Fruit fly (Drosophila melanogaster): Measurements from ENCODE around the gene Hel89B.

Hel89B gene

dm6 chr3R:15989217-15989921 is 16.3 kb downstream of the Hel89B start:
- TF ChIP-seq rn (GFP tag; IDR thresholded peaks at IDR 0.05) (no peak), CG12605 (GFP tag; IDR thresholded peaks at IDR 0.05) (no peak)

dm6 chr3R:15991593-15991992 is 18.5 kb downstream of the Hel89B start:
- TF ChIP-seq CG4496 (GFP tag; IDR thresholded peaks at IDR 0.05) (no peak), Ets98B (GFP tag; IDR thresholded peaks at IDR 0.05) (no peak), CG17806 (tag; optimal IDR thresholded peaks at IDR 0.05) (no peak), Pif1A (GFP tag; optimal IDR thresholded peaks at IDR 0.05) (no peak), CG34367 (tag; optimal IDR thresholded peaks at IDR 0.05) (no peak), CG32121 (GFP tag; IDR thresholded peaks at IDR 0.05) (no peak)

dm6 chr3R:15993139-15993804 is 20.2 kb downstream of the Hel89B start:
- TF ChIP-seq CG14655 (GFP tag; optimal IDR thresholded peaks at IDR 0.05) = no peak
- TF ChIP-seq fd96Ca (GFP tag; IDR thresholded peaks at IDR 0.05) = peak; percentile 69; the same call in 2 of the 3 replicates
- TF ChIP-seq CG15710 (tag; optimal IDR thresholded peaks at IDR 0.05) = peak; percentile 27
- TF ChIP-seq Pif1B (GFP tag; optimal IDR thresholded peaks at IDR 0.05) = no peak
- no peak for TF ChIP-seq Pif1A (GFP tag; optimal IDR thresholded peaks at IDR 0.05)
- TF ChIP-seq Snoo (tag; optimal IDR thresholded peaks at IDR 0.05) = no peak
- TF ChIP-seq CG12605 (GFP tag; IDR thresholded peaks at IDR 0.05) = peak; percentile 66
- peak; percentile 66; the same call in 1 of the 2 replicates for TF ChIP-seq Ets98B (GFP tag; IDR thresholded peaks at IDR 0.05)
- no peak for TF ChIP-seq CG9948 (tag; optimal IDR thresholded peaks at IDR 0.05)
- peak; percentile 76 for TF ChIP-seq D1 (tag; optimal IDR thresholded peaks at IDR 0.05)
- TF ChIP-seq EcR (GFP tag; optimal IDR thresholded peaks at IDR 0.05) = peak; percentile 41
- no peak for TF ChIP-seq CG17806 (tag; optimal IDR thresholded peaks at IDR 0.05)
- peak; percentile 53 for TF ChIP-seq gl (tag; optimal IDR thresholded peaks at IDR 0.05)
- no peak for TF ChIP-seq CG8301 (tag; optimal IDR thresholded peaks at IDR 0.05)
- no peak for TF ChIP-seq CG10348 (GFP tag; IDR thresholded peaks at IDR 0.05)
- peak; percentile 69 for TF ChIP-seq CG32121 (GFP tag; IDR thresholded peaks at IDR 0.05)
- no peak for TF ChIP-seq rn (GFP tag; IDR thresholded peaks at IDR 0.05)
- TF ChIP-seq CG4496 (GFP tag; IDR thresholded peaks at IDR 0.05) = peak; percentile 82
- TF ChIP-seq CG34367 (tag; optimal IDR thresholded peaks at IDR 0.05) = no peak
- TF ChIP-seq CG13204 (GFP tag; optimal IDR thresholded peaks at IDR 0.05) = peak; percentile 83
- peak; percentile 26 for TF ChIP-seq CG8159 (tag; optimal IDR thresholded peaks at IDR 0.05)

- TF ChIP-seq CG8159 (tag; optimal IDR thresholded peaks at IDR 0.05) (no peak), CG34367 (tag; optimal IDR thresholded peaks at IDR 0.05) (no peak), CG13204 (GFP tag; optimal IDR thresholded peaks at IDR 0.05) (peak; percentile 81), CG12605 (GFP tag; IDR thresholded peaks at IDR 0.05) (peak; percentile 58), rn (GFP tag; IDR thresholded peaks at IDR 0.05) (no peak), CG14655 (GFP tag; optimal IDR thresholded peaks at IDR 0.05) (peak; percentile 14), CG32121 (GFP tag; IDR thresholded peaks at IDR 0.05) (peak; percentile 31; the same call in 1 of the 2 replicates), CG4496 (GFP tag; IDR thresholded peaks at IDR 0.05) (peak; percentile 54; the same call in 1 of the 3 replicates), Snoo (tag; optimal IDR thresholded peaks at IDR 0.05) (no peak), CG15710 (tag; optimal IDR thresholded peaks at IDR 0.05) (no peak), D1 (tag; optimal IDR thresholded peaks at IDR 0.05) (no peak)
Observed at dm6 chr3R:15993815-15994572, 20.9 kb downstream of the Hel89B start.

dm6 chr3R:15994573-15994869 is 21.4 kb downstream of the Hel89B start:
- TF ChIP-seq fd96Ca (GFP tag; IDR thresholded peaks at IDR 0.05) = no peak
- no peak for TF ChIP-seq CG10348 (GFP tag; IDR thresholded peaks at IDR 0.05)
- no peak for TF ChIP-seq CG32121 (GFP tag; IDR thresholded peaks at IDR 0.05)

- no peak for TF ChIP-seq D1 (tag; optimal IDR thresholded peaks at IDR 0.05)
- TF ChIP-seq CG13204 (GFP tag; optimal IDR thresholded peaks at IDR 0.05) = no peak
- no peak for TF ChIP-seq CG17806 (tag; optimal IDR thresholded peaks at IDR 0.05)
- no peak for TF ChIP-seq CG14655 (GFP tag; optimal IDR thresholded peaks at IDR 0.05)
- no peak for TF ChIP-seq CG10348 (GFP tag; IDR thresholded peaks at IDR 0.05)
- TF ChIP-seq Pif1A (GFP tag; optimal IDR thresholded peaks at IDR 0.05) = no peak
- no peak for TF ChIP-seq Snoo (tag; optimal IDR thresholded peaks at IDR 0.05)
- TF ChIP-seq EcR (GFP tag; optimal IDR thresholded peaks at IDR 0.05) = no peak
- TF ChIP-seq CG34367 (tag; optimal IDR thresholded peaks at IDR 0.05) = no peak
- TF ChIP-seq CG12605 (GFP tag; IDR thresholded peaks at IDR 0.05) = no peak
- TF ChIP-seq CG9948 (tag; optimal IDR thresholded peaks at IDR 0.05) = no peak
Observed at dm6 chr3R:15998972-15999721, 26.0 kb downstream of the Hel89B start.

Measured in whole organism, pupa.